Fruit fly (Drosophila melanogaster) whole organism, prepupa: ENCODE data around the gene Pstk.

Source experiments
- CG31627 ChIP-seq: fragments of 200-800 bp; sonication (Bioruptor generic); optimal IDR thresholded peaks from 3 replicates; lab custom pipeline; 2016; ENCODE audit warnings: missing biosample characterization, missing genetic modification characterization
- CG8119 ChIP-seq: fragments of 200-800 bp; sonication (Bioruptor generic); IDR thresholded peaks from 3 replicates; pipeline ENCODE4 v1.3.6; 2022; ENCODE audit warnings: missing biosample characterization, missing genetic modification characterization
- Lpt ChIP-seq: fragments of 200-800 bp; sonication (Bioruptor generic); optimal IDR thresholded peaks from 3 replicates; lab custom pipeline; 2016; ENCODE audit warnings: missing biosample characterization, missing genetic modification characterization
- topi ChIP-seq: fragments of 200-800 bp; sonication (Bioruptor generic); optimal IDR thresholded peaks from 3 replicates; lab custom pipeline; 2016; ENCODE audit warnings: missing biosample characterization, missing genetic modification characterization
- vri ChIP-seq: fragments of 200-800 bp; sonication (Bioruptor generic); optimal IDR thresholded peaks from 3 replicates; lab custom pipeline; 2016; ENCODE audit warnings: missing biosample characterization, mild to moderate bottlenecking, missing genetic modification characterization

DNA sequence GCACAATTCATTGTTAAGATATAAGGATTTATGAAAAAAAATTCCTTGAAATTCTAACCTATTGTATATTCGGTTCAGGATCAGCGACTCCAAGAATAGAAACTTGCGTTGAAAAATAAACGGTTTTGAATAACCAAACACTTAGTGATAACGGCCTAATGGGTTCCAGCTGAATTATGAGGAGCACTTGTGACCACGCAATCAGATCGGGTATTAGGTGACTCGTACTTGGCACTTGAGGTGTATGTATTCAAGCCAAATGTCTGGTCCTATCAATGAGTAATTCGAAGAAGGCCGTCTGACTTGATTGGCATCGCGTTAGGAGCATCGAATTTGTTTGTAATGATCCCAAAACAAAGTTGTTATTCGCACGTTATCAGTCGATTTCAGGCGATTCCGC lies 27.8 kb downstream of the Pstk start:
- TF ChIP-seq CG8119 (GFP tag; lab: Robert Waterston, UW) (no peak), Lpt (GFP tag; lab: Kevin White, UChicago) (no peak), vri (GFP tag; lab: Kevin White, UChicago) (no peak), CG31627 (GFP tag; lab: Kevin White, UChicago) (no peak), topi (GFP tag; lab: Kevin White, UChicago) (no peak)
